Fruit fly (Drosophila melanogaster) S2 (cell line): Measurements from ENCODE around the gene ctp.

Source experiments
- CG8478 ChIP-seq: fragments of >200 bp; optimal IDR thresholded peaks from 2 replicates; lab custom pipeline; 2018
- CTCF ChIP-seq, 2 experiments: fragments of >200 bp; optimal IDR thresholded peaks; 2 replicates each; lab custom pipeline; 2018

DNA sequence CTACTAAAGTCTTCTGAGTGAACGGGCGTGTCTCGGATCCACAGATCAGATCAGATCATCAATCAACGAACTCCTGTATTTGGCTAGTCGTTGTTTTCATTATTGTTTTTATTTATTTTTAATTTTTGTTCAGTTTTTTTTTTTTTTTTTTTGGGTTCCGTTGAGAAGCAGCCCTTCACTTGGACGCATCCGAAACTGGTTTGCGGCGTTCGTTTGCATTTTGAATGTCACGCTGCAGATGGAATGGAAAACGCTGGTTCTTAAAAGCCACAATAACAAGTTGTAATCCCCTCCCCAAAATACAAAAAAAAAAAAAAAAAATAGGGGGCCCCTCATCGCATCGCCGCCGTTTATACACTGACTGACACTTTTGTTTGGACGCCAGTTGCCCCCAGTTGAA, 23.5 kb upstream of the ctp start:
- TF ChIP-seq CG8478 (lab: Kevin White, UChicago) (no peak), CTCF (optimal IDR thresholded peaks at IDR 0.05; lab: Kevin White, UChicago) (no peak)
